Worm (Caenorhabditis elegans): ENCODE measurements around the gene str-228.

DNA sequence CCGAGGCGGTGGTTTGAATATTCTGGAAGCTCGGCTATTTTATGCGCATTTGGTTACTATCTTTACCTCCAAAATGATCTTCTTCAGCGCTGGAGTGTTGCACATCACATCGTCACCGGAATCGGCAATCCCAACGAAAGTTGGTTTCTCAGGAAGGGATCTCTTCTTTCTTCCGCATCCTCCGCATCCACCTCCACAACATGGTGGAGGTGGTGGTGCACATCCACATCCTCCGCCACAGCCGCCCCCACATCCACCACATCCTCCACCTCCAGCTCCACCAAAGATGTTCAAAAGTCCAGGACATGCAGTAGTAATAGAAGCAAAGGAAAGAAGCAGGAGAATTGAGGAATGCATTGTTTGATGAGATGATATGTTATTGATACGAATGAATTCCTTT is 47.4 kb downstream of the str-228 start, which contains the start of gene grl-31:
- no peak for TF ChIP-seq unc-3 (GFP tag; conservative IDR thresholded peaks at IDR 0.05)
- TF ChIP-seq unc-3 (tag; optimal IDR thresholded peaks at IDR 0.05) = no peak
- TF ChIP-seq ama-1 (optimal IDR thresholded peaks at IDR 0.05) = no peak
- TF ChIP-seq ceh-45 (GFP tag; IDR thresholded peaks at IDR 0.05) = no peak

Data from whole organism, late embryonic.